Fruit fly (Drosophila melanogaster): ENCODE measurements around the gene Tim9b.

Tim9b gene

dm6 chrX:19598503-19598902 is 19.8 kb downstream of the Tim9b start:
- peak; percentile 87 for TF ChIP-seq Dfd (GFP tag; optimal IDR thresholded peaks at IDR 0.05)
- TF ChIP-seq Hr78 (GFP tag; optimal IDR thresholded peaks at IDR 0.05), result no peak
- TF ChIP-seq CG32264 (GFP tag; optimal IDR thresholded peaks at IDR 0.05), result no peak

dm6 chrX:19597684-19598363 is 20.5 kb downstream of the Tim9b start, which contains the start of gene RpS10b:
Gene RpS10b, plus strand, starts transcription at chrX:19598031.
- peak; percentile 3 for TF ChIP-seq GATAd (GFP tag; optimal IDR thresholded peaks at IDR 0.05)
- peak; percentile 86 for TF ChIP-seq h (GFP tag; optimal IDR thresholded peaks at IDR 0.05)
- peak; percentile 43 for TF ChIP-seq Myc (optimal IDR thresholded peaks at IDR 0.05)
- peak; percentile 52 for TF ChIP-seq Mio (GFP tag; optimal IDR thresholded peaks at IDR 0.05)
- peak; percentile 90 for TF ChIP-seq Sp1 (GFP tag; optimal IDR thresholded peaks at IDR 0.05)
- no peak for TF ChIP-seq jim (GFP tag; optimal IDR thresholded peaks at IDR 0.05)
- no peak for TF ChIP-seq dl (GFP tag; optimal IDR thresholded peaks at IDR 0.05; ENCODE audit: insufficient read depth in 1 of 2, partially characterized antibody in 2 of 2)
- TF ChIP-seq sv (GFP tag; optimal IDR thresholded peaks at IDR 0.05), result peak; percentile 58
- peak; percentile 23 for TF ChIP-seq Rel (GFP tag; optimal IDR thresholded peaks at IDR 0.05)
- TF ChIP-seq Rel (tag; optimal IDR thresholded peaks at IDR 0.05), result peak; percentile 65
- peak; percentile 73 for TF ChIP-seq HLH106 (tag; optimal IDR thresholded peaks at IDR 0.05)
- TF ChIP-seq br (GFP tag; optimal IDR thresholded peaks at IDR 0.05), result peak; percentile 86
- peak in 1 of 2 experiments; percentile 49 for TF ChIP-seq foxo (GFP tag; optimal IDR thresholded peaks at IDR 0.05)
- TF ChIP-seq brk (GFP tag; optimal IDR thresholded peaks at IDR 0.05), result peak; percentile 36
- TF ChIP-seq OdsH (GFP tag; optimal IDR thresholded peaks at IDR 0.05), result peak; percentile 79
- peak; percentile 38 for TF ChIP-seq dsf (GFP tag; optimal IDR thresholded peaks at IDR 0.05; ENCODE audit: borderline replicate concordance)
- TF ChIP-seq rgr (GFP tag; optimal IDR thresholded peaks at IDR 0.05), result peak; percentile 88
- TF ChIP-seq Hr78 (GFP tag; optimal IDR thresholded peaks at IDR 0.05), result no peak
- TF ChIP-seq dmrt93B (GFP tag; optimal IDR thresholded peaks at IDR 0.05), result peak; percentile 94
- peak; percentile 40 for TF ChIP-seq CG32264 (GFP tag; optimal IDR thresholded peaks at IDR 0.05)
- TF ChIP-seq sage (GFP tag; optimal IDR thresholded peaks at IDR 0.05), result no peak
- peak; percentile 66 for TF ChIP-seq psq (GFP tag; optimal IDR thresholded peaks at IDR 0.05)
- TF ChIP-seq Jra (GFP tag; optimal IDR thresholded peaks at IDR 0.05), result peak; percentile 63
- TF ChIP-seq Hnf4 (GFP tag; optimal IDR thresholded peaks at IDR 0.05), result peak; percentile 70
- no peak for TF ChIP-seq pan (optimal IDR thresholded peaks at IDR 0.05)
- peak; percentile 60 for TF ChIP-seq ey (GFP tag; optimal IDR thresholded peaks at IDR 0.05)
- TF ChIP-seq lola (GFP tag; optimal IDR thresholded peaks at IDR 0.05), result no peak
- peak; percentile 92 for TF ChIP-seq CG9705 (GFP tag; optimal IDR thresholded peaks at IDR 0.05)
- TF ChIP-seq woc (GFP tag; optimal IDR thresholded peaks at IDR 0.05), result peak; percentile 61
- no peak for TF ChIP-seq Vsx2 (GFP tag; optimal IDR thresholded peaks at IDR 0.05; ENCODE audit: partially characterized antibody)
- peak; percentile 78 for TF ChIP-seq Hr83 (GFP tag; optimal IDR thresholded peaks at IDR 0.05; ENCODE audit: poor library complexity, severe bottlenecking)
- TF ChIP-seq fru (GFP tag; optimal IDR thresholded peaks at IDR 0.05), result peak; percentile 65

dm6 chrX:19595862-19596261 is 22.5 kb downstream of the Tim9b start:
- no peak for TF ChIP-seq dl (GFP tag; optimal IDR thresholded peaks at IDR 0.05; ENCODE audit: insufficient read depth in 1 of 2, partially characterized antibody in 2 of 2)
- no peak for TF ChIP-seq fru (GFP tag; optimal IDR thresholded peaks at IDR 0.05)
- TF ChIP-seq lola (GFP tag; optimal IDR thresholded peaks at IDR 0.05), result no peak
- TF ChIP-seq jim (GFP tag; optimal IDR thresholded peaks at IDR 0.05), result no peak
- no peak for TF ChIP-seq Jra (GFP tag; optimal IDR thresholded peaks at IDR 0.05)
- no peak for TF ChIP-seq pan (optimal IDR thresholded peaks at IDR 0.05)
- TF ChIP-seq sage (GFP tag; optimal IDR thresholded peaks at IDR 0.05), result no peak
- TF ChIP-seq GATAd (GFP tag; optimal IDR thresholded peaks at IDR 0.05), result no peak
- no peak for TF ChIP-seq Hnf4 (GFP tag; optimal IDR thresholded peaks at IDR 0.05)
- no peak for TF ChIP-seq Hr78 (GFP tag; optimal IDR thresholded peaks at IDR 0.05)

- TF ChIP-seq Dif (GFP tag; optimal IDR thresholded peaks at IDR 0.05; ENCODE audit: partially characterized antibody), result no peak
- TF ChIP-seq pan (optimal IDR thresholded peaks at IDR 0.05), result no peak
- TF ChIP-seq HLH106 (tag; optimal IDR thresholded peaks at IDR 0.05), result no peak
- TF ChIP-seq fru (GFP tag; optimal IDR thresholded peaks at IDR 0.05), result no peak
- no peak for TF ChIP-seq Hnf4 (GFP tag; optimal IDR thresholded peaks at IDR 0.05)
- TF ChIP-seq usp (GFP tag; optimal IDR thresholded peaks at IDR 0.05), result no peak
- TF ChIP-seq sv (GFP tag; optimal IDR thresholded peaks at IDR 0.05), result no peak
- no peak for TF ChIP-seq h (GFP tag; optimal IDR thresholded peaks at IDR 0.05)
Observed at dm6 chrX:19592309-19592708, 26.0 kb downstream of the Tim9b start, which contains the start of gene CG14205. Gene CG14205, plus strand, starts transcription at chrX:19592609.

Measured in whole organism, wandering third instar larva.